Worm (Caenorhabditis elegans): ENCODE results near the gene Y81G3A.6.
"Not testable (repeated sequence)": the region's sequence is repeated elsewhere in the genome, so short reads cannot be mapped to it uniquely, and the experiment has no call there.

The Y81G3A.6 gene

ce11 chrII:13082403-13082802, at the start of gene Y81G3A.6:
Gene Y81G3A.6 (minus strand): TSS chrII:13082503.
- not testable (repeated sequence) for TF ChIP-seq pes-1 (GFP tag; IDR thresholded peaks at IDR 0.05); F13C5.2 (tag; optimal IDR thresholded peaks at IDR 0.05); B0310.2 (tag; optimal IDR thresholded peaks at IDR 0.05)

- TF ChIP-seq aly-1 (tag; optimal IDR thresholded peaks at IDR 0.05) (no peak), tra-4 (tag; optimal IDR thresholded peaks at IDR 0.05) (no peak), scrt-1 (GFP tag; IDR thresholded peaks at IDR 0.05) (no peak), flt-1 (GFP tag; IDR thresholded peaks at IDR 0.05) (no peak), ceh-13 (GFP tag; optimal IDR thresholded peaks at IDR 0.05) (no peak), tbx-37 (GFP tag; conservative IDR thresholded peaks at IDR 0.05) (no peak), sea-1 (GFP tag; conservative IDR thresholded peaks at IDR 0.05) (no peak), hmbx-1 (tag; optimal IDR thresholded peaks at IDR 0.05) (no peak), F13C5.2 (tag; optimal IDR thresholded peaks at IDR 0.05) (no peak), B0310.2 (tag; optimal IDR thresholded peaks at IDR 0.05) (no peak), tbx-11 (GFP tag; IDR thresholded peaks at IDR 0.05) (no peak), ama-1 (optimal IDR thresholded peaks at IDR 0.05) (no peak), hmg-4 (GFP tag; optimal IDR thresholded peaks at IDR 0.05) (no peak), ceh-36 (tag; optimal IDR thresholded peaks at IDR 0.05) (no peak), hnd-1 (tag; optimal IDR thresholded peaks at IDR 0.05) (no peak), pes-1 (GFP tag; IDR thresholded peaks at IDR 0.05) (no peak), ets-7 (tag; optimal IDR thresholded peaks at IDR 0.05) (no peak)
These were observed 48.3 kb upstream of the Y81G3A.6 start for ce11 chrII:13130576-13130975.

- TF ChIP-seq flt-1 (GFP tag; IDR thresholded peaks at IDR 0.05): no peak
- TF ChIP-seq ama-1 (optimal IDR thresholded peaks at IDR 0.05): no peak
- TF ChIP-seq hnd-1 (tag; optimal IDR thresholded peaks at IDR 0.05): no peak
- TF ChIP-seq ceh-36 (tag; optimal IDR thresholded peaks at IDR 0.05): no peak
- no peak for TF ChIP-seq ceh-13 (GFP tag; optimal IDR thresholded peaks at IDR 0.05)
- TF ChIP-seq B0310.2 (tag; optimal IDR thresholded peaks at IDR 0.05): no peak
- TF ChIP-seq hmg-4 (GFP tag; optimal IDR thresholded peaks at IDR 0.05): no peak
- no peak for TF ChIP-seq hmbx-1 (tag; optimal IDR thresholded peaks at IDR 0.05)
- no peak for TF ChIP-seq ets-7 (tag; optimal IDR thresholded peaks at IDR 0.05)
- TF ChIP-seq sea-1 (GFP tag; conservative IDR thresholded peaks at IDR 0.05): no peak
- no peak for TF ChIP-seq pes-1 (GFP tag; IDR thresholded peaks at IDR 0.05)
- TF ChIP-seq tbx-37 (GFP tag; conservative IDR thresholded peaks at IDR 0.05): no peak
- no peak for TF ChIP-seq tbx-11 (GFP tag; IDR thresholded peaks at IDR 0.05)
These were observed 47.3 kb upstream of the Y81G3A.6 start, which contains the start of gene F29C12.6 for ce11 chrII:13129602-13130001. Gene F29C12.6 (plus strand): TSS chrII:13129902.

DNA sequence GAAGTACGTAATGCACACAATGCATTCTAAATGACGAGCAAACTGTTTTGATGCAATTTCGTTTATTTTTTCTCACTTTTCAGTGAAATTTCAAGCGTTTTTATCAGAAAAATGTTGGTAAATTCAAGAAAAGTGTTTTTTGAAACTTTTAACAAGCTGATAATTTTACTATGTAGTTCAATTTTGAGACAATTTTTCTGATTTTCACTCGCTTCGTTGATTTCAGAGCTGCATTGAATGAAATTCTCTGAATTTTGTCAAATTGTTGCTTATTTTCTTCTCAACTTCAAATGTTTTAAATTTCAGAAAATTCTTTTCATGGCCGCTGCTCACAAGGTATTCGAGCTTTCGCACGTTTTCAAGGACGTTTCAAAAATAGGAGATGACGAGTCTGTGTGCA, 40.4 kb upstream of the Y81G3A.6 start, which contains the start of gene bath-45:
Gene bath-45 (plus strand): TSS at position 301 of the 400 bp plus-strand sequence.
- TF ChIP-seq hnd-1 (tag; optimal IDR thresholded peaks at IDR 0.05): no peak
- TF ChIP-seq scrt-1 (GFP tag; IDR thresholded peaks at IDR 0.05): no peak
- TF ChIP-seq ceh-13 (GFP tag; optimal IDR thresholded peaks at IDR 0.05): no peak
- no peak for TF ChIP-seq B0310.2 (tag; optimal IDR thresholded peaks at IDR 0.05)
- no peak for TF ChIP-seq sea-1 (GFP tag; conservative IDR thresholded peaks at IDR 0.05)
- TF ChIP-seq ets-7 (tag; optimal IDR thresholded peaks at IDR 0.05): no peak
- no peak for TF ChIP-seq tbx-11 (GFP tag; IDR thresholded peaks at IDR 0.05)
- no peak for TF ChIP-seq hmbx-1 (tag; optimal IDR thresholded peaks at IDR 0.05)

- TF ChIP-seq tbx-37 (GFP tag; conservative IDR thresholded peaks at IDR 0.05) (peak; percentile 69; the same call in 1 of the 2 replicates), aly-1 (tag; optimal IDR thresholded peaks at IDR 0.05) (no peak), scrt-1 (GFP tag; IDR thresholded peaks at IDR 0.05) (no peak), hmg-4 (GFP tag; optimal IDR thresholded peaks at IDR 0.05) (no peak), flt-1 (GFP tag; IDR thresholded peaks at IDR 0.05) (0 out of 2 replicates have a peak, but pooled peaks have one; percentile 25), F13C5.2 (tag; optimal IDR thresholded peaks at IDR 0.05) (no peak), B0310.2 (tag; optimal IDR thresholded peaks at IDR 0.05) (no peak), sea-1 (GFP tag; conservative IDR thresholded peaks at IDR 0.05) (no peak), ceh-13 (GFP tag; optimal IDR thresholded peaks at IDR 0.05) (peak; percentile 12), pes-1 (GFP tag; IDR thresholded peaks at IDR 0.05) (peak; percentile 65), tbx-11 (GFP tag; IDR thresholded peaks at IDR 0.05) (no peak), tra-4 (tag; optimal IDR thresholded peaks at IDR 0.05) (no peak)
These were observed 34.8 kb upstream of the Y81G3A.6 start, which contains the start of gene gfm-1 for ce11 chrII:13117135-13117534. Gene gfm-1 (plus strand): TSS chrII:13117483.

ce11 chrII:13116710-13117109, 34.4 kb upstream of the Y81G3A.6 start, which contains the start of gene rict-1:
Gene rict-1 (minus strand): TSS chrII:13116810.
- no peak for TF ChIP-seq B0310.2 (tag; optimal IDR thresholded peaks at IDR 0.05)
- TF ChIP-seq hnd-1 (tag; optimal IDR thresholded peaks at IDR 0.05): no peak
- TF ChIP-seq sea-1 (GFP tag; conservative IDR thresholded peaks at IDR 0.05): no peak
- no peak for TF ChIP-seq F13C5.2 (tag; optimal IDR thresholded peaks at IDR 0.05)
- TF ChIP-seq tbx-11 (GFP tag; IDR thresholded peaks at IDR 0.05): no peak

DNA sequence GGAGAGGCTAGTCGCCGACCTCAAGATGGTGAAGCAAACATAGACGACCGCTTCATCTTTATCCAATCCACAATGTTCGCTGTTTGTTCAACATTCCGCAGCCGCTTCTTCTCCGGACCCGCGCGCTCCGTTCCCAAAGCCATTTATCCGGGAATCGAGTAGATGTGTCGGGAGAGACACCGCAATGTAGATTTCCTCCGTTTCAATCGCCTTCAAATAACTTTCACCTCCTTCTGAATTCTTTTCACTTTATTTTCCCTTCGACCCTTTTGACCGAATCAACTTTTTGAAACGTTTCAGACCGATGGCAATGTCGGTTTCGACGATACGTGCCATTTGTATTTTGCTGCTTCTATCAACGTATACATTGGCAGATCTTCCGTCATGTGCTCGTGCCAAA, 25.4 kb upstream of the Y81G3A.6 start, which contains the start of gene pqn-32:
Gene pqn-32 (plus strand): TSS at position 301 of the 400 bp plus-strand sequence.
- TF ChIP-seq ama-1 (optimal IDR thresholded peaks at IDR 0.05) (no peak), flt-1 (GFP tag; IDR thresholded peaks at IDR 0.05) (no peak), B0310.2 (tag; optimal IDR thresholded peaks at IDR 0.05) (no peak), ceh-13 (GFP tag; optimal IDR thresholded peaks at IDR 0.05) (no peak), tbx-37 (GFP tag; conservative IDR thresholded peaks at IDR 0.05) (no peak), tra-4 (tag; optimal IDR thresholded peaks at IDR 0.05) (no peak), ets-7 (tag; optimal IDR thresholded peaks at IDR 0.05) (no peak), F13C5.2 (tag; optimal IDR thresholded peaks at IDR 0.05) (no peak)

ce11 chrII:13098175-13098574, 15.9 kb upstream of the Y81G3A.6 start, which contains the start of gene col-86:
Gene col-86 (minus strand): TSS chrII:13098275.
- TF ChIP-seq flt-1 (GFP tag; IDR thresholded peaks at IDR 0.05) (no peak), pes-1 (GFP tag; IDR thresholded peaks at IDR 0.05) (no peak), tbx-37 (GFP tag; conservative IDR thresholded peaks at IDR 0.05) (no peak), aly-1 (tag; optimal IDR thresholded peaks at IDR 0.05) (no peak), sea-1 (GFP tag; conservative IDR thresholded peaks at IDR 0.05) (no peak), hmg-4 (GFP tag; optimal IDR thresholded peaks at IDR 0.05) (no peak)
